Worm (Caenorhabditis elegans) whole organism, L4/young adult: Measurements from ENCODE around the gene pes-10.

Experiments used
- W03F9.2 ChIP-seq: fragments of 150-350 bp; optimal IDR thresholded peaks from 2 replicates; lab custom pipeline; 2014; ENCODE audit warnings: missing biosample characterization, missing genetic modification characterization
- dao-5 ChIP-seq: sonication (generic microtip); optimal IDR thresholded peaks from 2 replicates; lab custom pipeline; 2016; ENCODE audit warnings: missing genotype, missing genetic modification characterization, moderate library complexity, missing compliant biosample characterization
- him-1 ChIP-seq: sonication (generic microtip); optimal IDR thresholded peaks from 2 replicates; lab custom pipeline; 2016; ENCODE audit warnings: missing genotype, missing genetic modification reagents, missing genetic modification characterization, missing compliant biosample characterization

The pes-10 gene

DNA sequence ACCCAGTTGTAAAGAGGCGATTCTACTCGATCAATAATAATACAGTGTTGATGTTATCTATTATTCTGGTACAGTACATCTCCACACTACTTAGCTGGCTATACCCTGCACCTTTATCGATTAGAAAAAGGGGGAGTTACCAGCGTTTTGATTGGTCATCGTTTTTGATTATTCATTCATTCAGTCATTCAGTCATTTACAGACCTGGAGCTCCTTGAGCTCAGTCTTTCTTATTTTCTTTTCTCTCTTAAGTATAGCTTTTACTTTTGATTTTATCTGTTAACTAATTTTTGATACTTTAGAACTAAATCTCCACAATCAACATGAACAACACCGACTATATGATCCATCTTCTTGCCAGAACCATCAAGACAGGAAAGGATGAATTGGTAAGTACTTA lies 2.5 kb upstream of the pes-10 start, which contains the start of gene Y46G5A.28:
Gene Y46G5A.28, plus strand, starts transcription at position 301 of the 400 bp plus-strand sequence.
- no peak for TF ChIP-seq W03F9.2 (tag; lab: Kevin White, UChicago)
- TF ChIP-seq him-1 (tag; lab: Kevin White, UChicago) = no peak
- TF ChIP-seq dao-5 (tag; lab: Kevin White, UChicago) = no peak

DNA sequence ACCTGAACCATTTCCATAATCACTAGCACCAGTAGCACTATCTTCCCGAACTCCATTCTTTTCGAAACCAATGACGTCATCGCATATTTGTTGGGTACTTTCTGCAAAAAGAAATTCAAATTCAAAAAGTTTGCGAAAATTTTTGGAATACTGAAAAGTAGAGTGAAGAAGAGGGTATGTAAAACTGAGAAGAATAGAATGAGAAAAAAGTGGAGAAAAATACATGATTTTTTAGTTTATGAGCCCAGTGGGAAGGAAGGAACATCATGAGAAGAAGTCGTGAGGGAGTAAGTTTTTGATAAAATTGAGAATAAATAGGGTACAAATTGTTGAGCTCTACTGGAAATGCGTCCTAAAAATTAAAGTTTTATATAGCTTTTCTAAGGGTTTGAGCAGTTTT lies 7.6 kb downstream of the pes-10 start, which contains the start of gene lgc-35:
Gene lgc-35, minus strand, starts transcription at position 101 of the 400 bp plus-strand sequence.
- TF ChIP-seq dao-5 (tag; lab: Kevin White, UChicago) (no peak), him-1 (tag; lab: Kevin White, UChicago) (no peak), W03F9.2 (tag; lab: Kevin White, UChicago) (no peak)

- TF ChIP-seq W03F9.2 (tag; lab: Kevin White, UChicago) (no peak), dao-5 (tag; lab: Kevin White, UChicago) (no peak), him-1 (tag; lab: Kevin White, UChicago) (no peak)
Measured at ce11 chrII:12830347-12830746, 17.3 kb downstream of the pes-10 start, which contains the start of gene bcmo-1. Gene bcmo-1, plus strand, starts transcription at chrII:12830676.

DNA sequence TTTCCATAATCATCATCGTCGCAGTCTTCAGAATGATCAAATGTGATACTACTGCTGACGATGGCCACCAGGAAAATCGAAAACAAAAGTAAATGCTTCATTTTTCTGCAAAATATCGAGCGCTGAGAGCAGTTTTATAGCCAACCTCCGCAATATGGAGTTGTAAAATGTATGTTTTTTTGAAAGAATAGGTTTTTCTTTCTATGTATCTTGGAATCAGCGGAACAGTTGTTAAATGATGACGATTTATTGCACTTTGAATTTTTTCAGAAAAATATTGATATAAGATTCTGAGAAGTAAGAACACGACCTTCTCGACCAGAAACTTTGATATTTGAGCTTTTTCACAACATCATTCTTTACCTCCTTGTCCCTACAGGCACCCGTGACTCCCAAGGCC lies 18.8 kb downstream of the pes-10 start, which contains the start of gene Y46G5A.23:
Gene Y46G5A.23, minus strand, starts transcription at position 101 of the 400 bp plus-strand sequence.
- TF ChIP-seq W03F9.2 (tag; lab: Kevin White, UChicago) (no peak), dao-5 (tag; lab: Kevin White, UChicago) (no peak), him-1 (tag; lab: Kevin White, UChicago) (no peak)

ce11 chrII:12826752-12827151 lies 20.9 kb downstream of the pes-10 start, which contains the start of gene Y46G5A.38:
Gene Y46G5A.38, plus strand, starts transcription at chrII:12827052.
- TF ChIP-seq dao-5 (tag; lab: Kevin White, UChicago) (no peak), W03F9.2 (tag; lab: Kevin White, UChicago) (no peak), him-1 (tag; lab: Kevin White, UChicago) (no peak)

- no peak for TF ChIP-seq W03F9.2 (tag; lab: Kevin White, UChicago)
- no peak for TF ChIP-seq him-1 (tag; lab: Kevin White, UChicago)
Measured at ce11 chrII:12824463-12824862, 23.2 kb downstream of the pes-10 start.

DNA sequence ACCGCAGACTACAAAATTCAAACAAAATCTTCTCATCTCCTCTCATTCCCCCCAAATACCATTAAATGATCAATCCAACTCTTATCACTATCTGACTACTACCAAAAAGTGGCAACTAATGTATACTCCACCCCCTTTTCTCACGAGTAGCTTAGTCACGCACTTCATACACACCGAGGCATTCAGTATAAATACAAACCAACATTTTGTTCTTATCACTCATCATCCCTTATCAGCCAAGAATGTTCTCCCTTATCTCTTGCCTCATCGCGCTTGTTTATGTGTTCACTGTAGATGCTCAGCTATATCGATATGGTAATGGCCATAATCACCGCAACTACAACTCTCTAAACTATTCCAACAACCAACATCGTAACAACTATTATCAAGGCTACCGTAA lies 24.2 kb downstream of the pes-10 start, which contains the start of gene Y46G5A.36:
Gene Y46G5A.36, plus strand, starts transcription at position 243 of the 400 bp plus-strand sequence.
- TF ChIP-seq him-1 (tag; lab: Kevin White, UChicago) (no peak), dao-5 (tag; lab: Kevin White, UChicago) (no peak), W03F9.2 (tag; lab: Kevin White, UChicago) (no peak)

DNA sequence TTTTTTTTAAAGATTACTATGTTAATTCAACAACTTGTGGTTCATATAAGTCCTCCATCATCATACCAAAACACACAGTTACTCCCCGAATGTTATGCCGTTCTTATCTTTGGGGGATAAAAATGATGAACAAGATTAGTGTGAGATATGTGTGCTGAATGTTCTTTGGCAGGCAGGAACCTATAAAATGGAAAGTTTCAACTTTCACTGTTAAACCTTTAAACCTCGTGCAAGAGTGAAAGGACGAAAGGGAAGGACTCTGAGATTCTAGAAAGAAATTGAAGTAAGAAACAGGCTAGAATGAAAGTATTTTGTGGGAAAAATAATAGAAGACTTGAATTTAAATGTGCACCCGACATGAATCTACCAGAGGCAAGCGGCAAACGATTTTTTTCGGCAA lies 27.7 kb downstream of the pes-10 start:
- TF ChIP-seq W03F9.2 (tag; lab: Kevin White, UChicago) (no peak), dao-5 (tag; lab: Kevin White, UChicago) (no peak), him-1 (tag; lab: Kevin White, UChicago) (no peak)

DNA sequence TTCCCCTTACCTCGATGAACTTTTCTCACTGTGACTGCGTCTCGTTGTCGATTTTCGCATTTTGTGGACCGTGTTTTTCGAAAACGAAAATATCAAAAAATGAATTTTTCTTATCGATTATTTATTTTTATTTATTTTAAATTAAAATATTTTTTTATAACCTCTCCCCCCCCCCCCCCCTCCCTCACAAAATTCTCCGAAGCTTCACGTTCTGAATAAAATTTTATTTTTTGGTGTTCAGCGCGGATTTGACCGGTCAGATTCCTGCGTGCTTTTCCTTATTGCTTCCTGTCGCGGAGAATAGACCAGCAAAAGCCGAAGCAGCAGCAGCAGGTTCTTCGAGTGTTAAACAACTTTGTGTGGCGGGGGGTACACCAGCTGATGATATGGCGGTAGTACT lies 29.1 kb downstream of the pes-10 start, which contains the start of gene Y46G5A.22:
Gene Y46G5A.22, minus strand, starts transcription at position 101 of the 400 bp plus-strand sequence.
- no peak for TF ChIP-seq dao-5 (tag; lab: Kevin White, UChicago)
- TF ChIP-seq W03F9.2 (tag; lab: Kevin White, UChicago) = no peak
- TF ChIP-seq him-1 (tag; lab: Kevin White, UChicago) = no peak

- no peak for TF ChIP-seq W03F9.2 (tag; lab: Kevin White, UChicago)
- TF ChIP-seq him-1 (tag; lab: Kevin White, UChicago) = no peak
- TF ChIP-seq dao-5 (tag; lab: Kevin White, UChicago) = no peak
Measured at ce11 chrII:12816412-12817146, 31.1 kb downstream of the pes-10 start, which contains the start of gene acl-7. Gene acl-7, minus strand, starts transcription at chrII:12816462.

- TF ChIP-seq him-1 (tag; lab: Kevin White, UChicago) (no peak), dao-5 (tag; lab: Kevin White, UChicago) (no peak), W03F9.2 (tag; lab: Kevin White, UChicago) (no peak)
Measured at ce11 chrII:12813253-12813652, 34.4 kb downstream of the pes-10 start.

DNA sequence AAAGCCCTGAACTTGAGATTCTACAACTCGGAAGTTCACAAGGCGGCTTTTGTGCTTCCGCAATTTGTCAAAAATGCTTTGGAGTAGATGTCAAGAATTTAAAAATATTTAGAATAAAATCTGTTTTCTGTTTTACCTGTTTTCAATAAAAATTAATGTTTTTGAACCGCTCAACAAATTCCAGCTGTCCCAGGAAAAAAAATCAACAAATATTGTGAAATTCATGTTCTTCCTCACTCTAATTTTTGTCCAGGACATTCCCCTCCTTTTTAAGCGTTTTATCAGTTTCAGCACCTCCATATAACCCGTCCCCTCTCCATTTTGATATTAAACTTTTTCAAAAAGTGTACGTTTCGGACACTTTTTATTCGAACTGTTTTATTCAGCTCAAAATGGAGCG lies 36.9 kb downstream of the pes-10 start, which contains the start of gene Y46G5A.20:
Gene Y46G5A.20, plus strand, starts transcription at position 301 of the 400 bp plus-strand sequence.
- no peak for TF ChIP-seq him-1 (tag; lab: Kevin White, UChicago)
- TF ChIP-seq W03F9.2 (tag; lab: Kevin White, UChicago) = no peak
- TF ChIP-seq dao-5 (tag; lab: Kevin White, UChicago) = no peak

- TF ChIP-seq dao-5 (tag; lab: Kevin White, UChicago) (no peak), him-1 (tag; lab: Kevin White, UChicago) (no peak), W03F9.2 (tag; lab: Kevin White, UChicago) (no peak)
Measured at ce11 chrII:12809725-12810124, 37.9 kb downstream of the pes-10 start.
